Worm (Caenorhabditis elegans): ENCODE results near the gene fbxb-61.
"Not testable (repeated sequence)": the region's sequence is repeated elsewhere in the genome, so short reads cannot be mapped to it uniquely, and the experiment has no call there.

Gene fbxb-61

ce11 chrV:19264148-19264547, 39.8 kb upstream of the fbxb-61 start, which contains the start of gene F21D9.1:
F21D9.1 (plus strand) TSS chrV:19264448.
- not testable (repeated sequence) for TF ChIP-seq unc-98 (GFP tag; IDR thresholded peaks at IDR 0.05); ceh-88 (GFP tag; IDR thresholded peaks at IDR 0.05); ama-1 (optimal IDR thresholded peaks at IDR 0.05)

DNA sequence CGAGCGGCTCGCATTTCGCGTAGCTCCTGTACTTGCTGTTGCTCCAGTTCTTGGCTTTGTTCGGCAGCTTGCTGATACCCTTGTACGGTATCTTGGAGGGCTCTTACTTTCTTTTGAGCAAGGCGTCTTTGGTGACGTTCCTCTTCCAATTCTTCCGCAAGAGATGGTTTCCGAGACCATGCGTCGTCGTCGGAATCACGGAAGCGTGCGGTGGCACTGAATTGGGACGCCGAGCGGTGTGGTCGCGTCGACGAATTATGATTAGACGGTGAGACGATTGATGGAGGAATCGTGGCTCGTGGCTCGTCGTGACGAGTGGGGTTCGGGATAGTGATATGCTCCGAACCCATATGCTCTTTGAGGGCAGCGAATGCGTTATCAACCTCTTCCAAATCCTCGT, 27.6 kb upstream of the fbxb-61 start:
- TF ChIP-seq ztf-4 (tag; optimal IDR thresholded peaks at IDR 0.05) = no peak
- TF ChIP-seq C16A3.4 (tag; optimal IDR thresholded peaks at IDR 0.05) = no peak
- TF ChIP-seq nhr-28 (tag; optimal IDR thresholded peaks at IDR 0.05) = no peak

- TF ChIP-seq nhr-71 (tag; optimal IDR thresholded peaks at IDR 0.05) (no peak), nhr-12 (tag; optimal IDR thresholded peaks at IDR 0.05) (no peak), tbx-2 (tag; optimal IDR thresholded peaks at IDR 0.05) (no peak), ztf-11 (tag; optimal IDR thresholded peaks at IDR 0.05) (no peak), nhr-85 (tag) (no peak), zip-4 (GFP tag; optimal IDR thresholded peaks at IDR 0.05) (no peak), dsc-1 (tag; optimal IDR thresholded peaks at IDR 0.05) (no peak), zag-1 (tag; optimal IDR thresholded peaks at IDR 0.05) (no peak), lin-14 (GFP tag; optimal IDR thresholded peaks at IDR 0.05) (no peak), alr-1 (tag; optimal IDR thresholded peaks at IDR 0.05; ENCODE audit: borderline replicate concordance) (no peak), nhr-20 (tag; optimal IDR thresholded peaks at IDR 0.05) (no peak), blmp-1 (tag; optimal IDR thresholded peaks at IDR 0.05) (no peak), ceh-8 (GFP tag; optimal IDR thresholded peaks at IDR 0.05) (no peak)
These were observed 25.4 kb upstream of the fbxb-61 start for ce11 chrV:19278488-19278887.

- no peak for TF ChIP-seq snu-23 (GFP tag; optimal IDR thresholded peaks at IDR 0.05)
- no peak for TF ChIP-seq ama-1 (optimal IDR thresholded peaks at IDR 0.05)
- TF ChIP-seq pqm-1 (tag; optimal IDR thresholded peaks at IDR 0.05) = no peak
- TF ChIP-seq pax-3 (tag; optimal IDR thresholded peaks at IDR 0.05) = no peak
- TF ChIP-seq unc-86 (tag; optimal IDR thresholded peaks at IDR 0.05) = no peak
- TF ChIP-seq hlh-4 (tag; optimal IDR thresholded peaks at IDR 0.05) = no peak
- no peak for TF ChIP-seq rnt-1 (tag; optimal IDR thresholded peaks at IDR 0.05)
- TF ChIP-seq aly-2 (tag; optimal IDR thresholded peaks at IDR 0.05) = no peak
- TF ChIP-seq nhr-90 (tag; optimal IDR thresholded peaks at IDR 0.05; ENCODE audit: poor library complexity) = no peak
- TF ChIP-seq unc-62 (GFP tag; optimal IDR thresholded peaks at IDR 0.05) = no peak
- no peak for TF ChIP-seq nhr-71 (tag; optimal IDR thresholded peaks at IDR 0.05)
- TF ChIP-seq mep-1 (tag; optimal IDR thresholded peaks at IDR 0.05) = no peak
These were observed 24.0 kb upstream of the fbxb-61 start, which contains the start of gene F21D9.8 for ce11 chrV:19279888-19280287. F21D9.8 (minus strand) TSS chrV:19279988.

- TF ChIP-seq nhr-28 (tag; optimal IDR thresholded peaks at IDR 0.05) (no peak), nhr-19 (GFP tag; conservative IDR thresholded peaks at IDR 0.05) (no peak), pax-3 (tag; optimal IDR thresholded peaks at IDR 0.05) (no peak), skn-1 (tag; optimal IDR thresholded peaks at IDR 0.05) (no peak), lin-13 (GFP tag; optimal IDR thresholded peaks at IDR 0.05) (no peak), aly-2 (tag; optimal IDR thresholded peaks at IDR 0.05) (no peak), ets-5 (GFP tag; IDR thresholded peaks at IDR 0.05) (no peak), sox-4 (tag; optimal IDR thresholded peaks at IDR 0.05) (no peak), hlh-17 (GFP tag; optimal IDR thresholded peaks at IDR 0.05; ENCODE audit: borderline replicate concordance) (no peak), ceh-8 (GFP tag; optimal IDR thresholded peaks at IDR 0.05) (no peak), C04F5.9 (tag; optimal IDR thresholded peaks at IDR 0.05) (no peak), hpl-2 (GFP tag; optimal IDR thresholded peaks at IDR 0.05) (no peak), dpl-1 (GFP tag; optimal IDR thresholded peaks at IDR 0.05) (no peak), snpc-4 (tag; optimal IDR thresholded peaks at IDR 0.05) (no peak), isw-1 (GFP tag; IDR thresholded peaks at IDR 0.05) (no peak), mef-2 (tag; optimal IDR thresholded peaks at IDR 0.05) (no peak), vab-15 (tag; optimal IDR thresholded peaks at IDR 0.05) (no peak), ceh-82 (tag; optimal IDR thresholded peaks at IDR 0.05) (no peak), fkh-8 (tag; optimal IDR thresholded peaks at IDR 0.05) (no peak), lin-39 (tag; optimal IDR thresholded peaks at IDR 0.05) (no peak)
These were observed 21.6 kb upstream of the fbxb-61 start, which contains the start of gene fbxb-117 for ce11 chrV:19282314-19282713. fbxb-117 (plus strand) TSS chrV:19282614.

Measured in whole organism, L1 larva.